Fruit fly (Drosophila melanogaster) Kc167 (cell line): ENCODE results near the gene Hrd3.

Source experiments
- Myc ChIP-seq: fragments of >200 bp; optimal IDR thresholded peaks from 2 replicates; lab custom pipeline; 2017; ENCODE audit warnings: missing external identifiers
- h ChIP-seq: fragments of >200 bp; optimal IDR thresholded peaks from 3 replicates; lab custom pipeline; 2018; ENCODE audit warnings: missing external identifiers
- psq ChIP-seq: fragments of >200 bp; optimal IDR thresholded peaks from 2 replicates; lab custom pipeline; 2017; ENCODE audit warnings: missing external identifiers

- TF ChIP-seq h, result no peak
- TF ChIP-seq Myc (lab: Kevin White, UChicago), result no peak
- TF ChIP-seq psq (lab: Kevin White, UChicago), result no peak
Observed at dm6 chr3R:23728086-23728485, 30.3 kb downstream of the Hrd3 start.
